Fruit fly (Drosophila melanogaster) whole organism, prepupa: ENCODE measurements around the gene CAH1.

Source experiments
- Blimp-1 ChIP-seq: fragments of 200-800 bp; sonication (Bioruptor generic); optimal IDR thresholded peaks from 3 replicates; lab custom pipeline; 2017; ENCODE audit warnings: missing biosample characterization, missing genetic modification characterization, mild to moderate bottlenecking, moderate library complexity, missing genetic modification reagents
- CG10631 ChIP-seq: fragments of 200-800 bp; sonication (Bioruptor generic); optimal IDR thresholded peaks from 2 replicates; lab custom pipeline; 2016; ENCODE audit warnings: missing biosample characterization, missing genetic modification characterization
- CG10669 ChIP-seq: fragments of 200-800 bp; sonication (Bioruptor generic); optimal IDR thresholded peaks from 3 replicates; lab custom pipeline; 2018; ENCODE audit warnings: missing biosample characterization, mild to moderate bottlenecking, missing genetic modification characterization, moderate library complexity
- CG11294 ChIP-seq: fragments of 200-800 bp; sonication (Bioruptor generic); IDR thresholded peaks from 2 replicates; pipeline ENCODE4 v1.3.6; 2022; ENCODE audit warnings: missing biosample characterization, missing genetic modification characterization
- CG11762 ChIP-seq: fragments of 200-800 bp; sonication (Bioruptor generic); optimal IDR thresholded peaks from 3 replicates; lab custom pipeline; 2016; ENCODE audit warnings: missing biosample characterization, missing genetic modification characterization; ENCODE audit not compliant: insufficient read depth
- CG11902 ChIP-seq: fragments of 200-800 bp; sonication (Bioruptor generic); optimal IDR thresholded peaks from 3 replicates; lab custom pipeline; 2016; ENCODE audit warnings: missing biosample characterization, missing genetic modification characterization
- CG15336 ChIP-seq: fragments of 200-800 bp; sonication (Bioruptor generic); IDR thresholded peaks from 2 replicates; pipeline ENCODE4 v1.3.6; 2022; ENCODE audit warnings: missing biosample characterization, missing genetic modification characterization
- CG16779 ChIP-seq: fragments of 200-800 bp; sonication (Bioruptor generic); optimal IDR thresholded peaks from 3 replicates; lab custom pipeline; 2017; ENCODE audit warnings: missing biosample characterization, mild to moderate bottlenecking, missing genetic modification characterization
- CG3032 ChIP-seq: fragments of 200-800 bp; optimal IDR thresholded peaks from 2 replicates; lab custom pipeline; 2019; ENCODE audit warnings: missing biosample characterization, mild to moderate bottlenecking, missing genetic modification characterization, moderate library complexity
- CG31627 ChIP-seq: fragments of 200-800 bp; sonication (Bioruptor generic); optimal IDR thresholded peaks from 3 replicates; lab custom pipeline; 2016; ENCODE audit warnings: missing biosample characterization, missing genetic modification characterization
- CG32006 ChIP-seq: fragments of 200-800 bp; sonication (Bioruptor generic); optimal IDR thresholded peaks from 3 replicates; lab custom pipeline; 2017; ENCODE audit warnings: missing biosample characterization, mild to moderate bottlenecking, missing genetic modification characterization
- CG34406 ChIP-seq: fragments of 200-800 bp; sonication (Bioruptor generic); optimal IDR thresholded peaks from 3 replicates; lab custom pipeline; 2016; ENCODE audit warnings: missing biosample characterization, missing genetic modification characterization
- CG3919 ChIP-seq: fragments of 200-800 bp; sonication (Bioruptor generic); optimal IDR thresholded peaks from 3 replicates; lab custom pipeline; 2016; ENCODE audit warnings: missing biosample characterization, missing genetic modification characterization
- CG4318 ChIP-seq: fragments of 200-800 bp; sonication (Bioruptor generic); optimal IDR thresholded peaks from 3 replicates; lab custom pipeline; 2017; ENCODE audit warnings: missing biosample characterization, mild to moderate bottlenecking, missing genetic modification characterization
- CG6163 ChIP-seq: fragments of 200-800 bp; sonication (Bioruptor generic); IDR thresholded peaks from 3 replicates; pipeline ENCODE4 v1.3.6; 2022; ENCODE audit warnings: missing biosample characterization, missing genetic modification characterization
- CG6276 ChIP-seq: fragments of 200-800 bp; sonication (Bioruptor generic); optimal IDR thresholded peaks from 2 replicates; lab custom pipeline; 2017; ENCODE audit warnings: missing biosample characterization, mild to moderate bottlenecking, missing genetic modification characterization
- CG6792 ChIP-seq: fragments of 200-800 bp; sonication (Bioruptor generic); optimal IDR thresholded peaks from 3 replicates; lab custom pipeline; 2016; ENCODE audit warnings: missing biosample characterization, missing genetic modification characterization
- CG6808 ChIP-seq: fragments of 200-800 bp; sonication (Bioruptor generic); optimal IDR thresholded peaks from 3 replicates; lab custom pipeline; 2017; ENCODE audit warnings: missing biosample characterization, missing genetic modification characterization, mild to moderate bottlenecking, moderate library complexity, missing genetic modification reagents
- CG6854 ChIP-seq: fragments of 200-800 bp; sonication (Bioruptor generic); optimal IDR thresholded peaks from 2 replicates; lab custom pipeline; 2017; ENCODE audit warnings: missing biosample characterization, mild to moderate bottlenecking, missing genetic modification characterization
- CG8119 ChIP-seq: fragments of 200-800 bp; sonication (Bioruptor generic); IDR thresholded peaks from 3 replicates; pipeline ENCODE4 v1.3.6; 2022; ENCODE audit warnings: missing biosample characterization, missing genetic modification characterization
- CG8319 ChIP-seq: fragments of 200-800 bp; sonication (Bioruptor generic); optimal IDR thresholded peaks from 3 replicates; lab custom pipeline; 2016; ENCODE audit warnings: missing biosample characterization, missing genetic modification characterization
- CG8632 ChIP-seq: fragments of 200-800 bp; sonication (Bioruptor generic); optimal IDR thresholded peaks from 3 replicates; lab custom pipeline; 2016; ENCODE audit warnings: missing biosample characterization, missing genetic modification characterization
- CG9139 ChIP-seq: fragments of 200-800 bp; sonication (Bioruptor generic); optimal IDR thresholded peaks from 3 replicates; lab custom pipeline; 2017; ENCODE audit warnings: missing biosample characterization, mild to moderate bottlenecking, missing genetic modification characterization
- Eip75B ChIP-seq: fragments of 200-800 bp; sonication (Bioruptor generic); optimal IDR thresholded peaks from 3 replicates; lab custom pipeline; 2016; ENCODE audit warnings: missing biosample characterization, missing genetic modification characterization
- Eip78C ChIP-seq: fragments of 200-800 bp; sonication (Bioruptor generic); peaks from one replicate; lab custom pipeline; 2016; ENCODE audit warnings: missing biosample characterization, missing genetic modification characterization
- Eip93F ChIP-seq: fragments of 200-800 bp; sonication (Bioruptor generic); optimal IDR thresholded peaks from 2 replicates; lab custom pipeline; 2016; ENCODE audit warnings: missing biosample characterization, mild to moderate bottlenecking, missing genetic modification characterization
- Ets96B ChIP-seq: fragments of 200-800 bp; optimal IDR thresholded peaks from 2 replicates; lab custom pipeline; 2019; ENCODE audit warnings: missing biosample characterization, mild to moderate bottlenecking, missing genetic modification characterization, moderate library complexity
- Gug ChIP-seq: fragments of 200-800 bp; sonication (Bioruptor generic); IDR thresholded peaks from 2 replicates; pipeline ENCODE4 v1.3.6; 2022; ENCODE audit warnings: missing biosample characterization, missing genetic modification characterization
- Hr39 ChIP-seq: fragments of 200-800 bp; sonication (Bioruptor generic); optimal IDR thresholded peaks from 2 replicates; lab custom pipeline; 2016; ENCODE audit warnings: missing biosample characterization, missing genetic modification characterization
- Hr4 ChIP-seq: fragments of 200-800 bp; sonication (Bioruptor generic); optimal IDR thresholded peaks from 3 replicates; lab custom pipeline; 2016; ENCODE audit warnings: missing biosample characterization, missing genetic modification characterization
- Lpt ChIP-seq: fragments of 200-800 bp; sonication (Bioruptor generic); optimal IDR thresholded peaks from 3 replicates; lab custom pipeline; 2016; ENCODE audit warnings: missing biosample characterization, missing genetic modification characterization
- OdsH ChIP-seq: fragments of 200-800 bp; sonication (Bioruptor generic); optimal IDR thresholded peaks from 3 replicates; lab custom pipeline; 2016; ENCODE audit warnings: missing biosample characterization, missing genetic modification characterization
- Smox ChIP-seq: fragments of 200-800 bp; sonication (Bioruptor generic); optimal IDR thresholded peaks from 3 replicates; lab custom pipeline; 2016; ENCODE audit warnings: missing biosample characterization, missing genetic modification characterization
- Sox102F ChIP-seq: fragments of 200-800 bp; sonication (Bioruptor generic); optimal IDR thresholded peaks from 2 replicates; lab custom pipeline; 2016; ENCODE audit warnings: missing biosample characterization, mild to moderate bottlenecking, missing genetic modification characterization
- Sox14 ChIP-seq: fragments of 200-800 bp; sonication (Bioruptor generic); optimal IDR thresholded peaks from 3 replicates; lab custom pipeline; 2016; ENCODE audit warnings: missing biosample characterization, missing genetic modification characterization
- Sox15 ChIP-seq: fragments of 200-800 bp; sonication (Bioruptor generic); optimal IDR thresholded peaks from 3 replicates; lab custom pipeline; 2016; ENCODE audit warnings: missing biosample characterization, missing genetic modification characterization
- achi ChIP-seq: fragments of 200-800 bp; sonication (Bioruptor generic); optimal IDR thresholded peaks from 3 replicates; lab custom pipeline; 2016; ENCODE audit warnings: missing biosample characterization, missing genetic modification characterization
- acj6 ChIP-seq: fragments of 200-800 bp; sonication (Bioruptor generic); optimal IDR thresholded peaks from 3 replicates; lab custom pipeline; 2016; ENCODE audit warnings: missing biosample characterization, missing genetic modification characterization
- cyc ChIP-seq: fragments of 200-800 bp; sonication (Bioruptor generic); optimal IDR thresholded peaks from 3 replicates; lab custom pipeline; 2016; ENCODE audit warnings: missing biosample characterization, missing genetic modification characterization
- dac ChIP-seq: fragments of 200-800 bp; sonication (Bioruptor generic); optimal IDR thresholded peaks from 2 replicates; lab custom pipeline; 2017; ENCODE audit warnings: missing biosample characterization, mild to moderate bottlenecking, missing genetic modification characterization
- dsx ChIP-seq: fragments of 200-800 bp; optimal IDR thresholded peaks from 3 replicates; lab custom pipeline; 2019; ENCODE audit warnings: missing biosample characterization, mild to moderate bottlenecking, missing genetic modification characterization, moderate library complexity; ENCODE audit not compliant: poor library complexity, severe bottlenecking
- eg ChIP-seq: fragments of 200-800 bp; sonication (Bioruptor generic); IDR thresholded peaks from 3 replicates; pipeline ENCODE4 v1.3.6; 2022; ENCODE audit warnings: missing biosample characterization, missing genetic modification characterization
- esn ChIP-seq: fragments of 200-800 bp; sonication (Bioruptor generic); optimal IDR thresholded peaks from 2 replicates; lab custom pipeline; 2016; ENCODE audit warnings: missing biosample characterization, mild to moderate bottlenecking, missing genetic modification characterization, moderate library complexity
- fd59A ChIP-seq: fragments of 200-800 bp; sonication (Bioruptor generic); optimal IDR thresholded peaks from 2 replicates; lab custom pipeline; 2017; ENCODE audit warnings: missing biosample characterization, mild to moderate bottlenecking, missing genetic modification characterization, missing genetic modification reagents
- fd85E ChIP-seq: fragments of 200-800 bp; sonication (Bioruptor generic); optimal IDR thresholded peaks from 3 replicates; lab custom pipeline; 2016; ENCODE audit warnings: missing biosample characterization, missing genetic modification characterization
- fkh ChIP-seq: fragments of 200-800 bp; sonication (Bioruptor generic); optimal IDR thresholded peaks from 3 replicates; lab custom pipeline; 2017; ENCODE audit warnings: missing biosample characterization, mild to moderate bottlenecking, missing genetic modification characterization, moderate library complexity
- lz ChIP-seq: fragments of 200-800 bp; sonication (Bioruptor generic); optimal IDR thresholded peaks from 3 replicates; lab custom pipeline; 2016; ENCODE audit warnings: missing biosample characterization, missing genetic modification characterization
- net ChIP-seq: fragments of 200-800 bp; sonication (Bioruptor generic); optimal IDR thresholded peaks from 3 replicates; lab custom pipeline; 2016; ENCODE audit warnings: missing biosample characterization, missing genetic modification characterization
- pdm3 ChIP-seq: fragments of 200-800 bp; sonication (Bioruptor generic); optimal IDR thresholded peaks from 3 replicates; lab custom pipeline; 2016; ENCODE audit warnings: missing biosample characterization, missing genetic modification characterization
- salr ChIP-seq, 2 experiments: fragments of 200-800 bp; sonication (Bioruptor generic); optimal IDR thresholded peaks; 3 replicates each; lab custom pipeline; 2016 to 2018; ENCODE audit warnings: missing biosample characterization in 2 of 2, missing genetic modification characterization in 2 of 2, mild to moderate bottlenecking in 1 of 2
- spab ChIP-seq: fragments of 200-800 bp; sonication (Bioruptor generic); optimal IDR thresholded peaks from 2 replicates; lab custom pipeline; 2017; ENCODE audit warnings: missing biosample characterization, mild to moderate bottlenecking, missing genetic modification characterization, missing genetic modification reagents
- svp ChIP-seq: fragments of 200-800 bp; sonication (Bioruptor generic); peaks from one replicate; lab custom pipeline; 2016; ENCODE audit warnings: missing biosample characterization, missing genetic modification characterization
- vri ChIP-seq: fragments of 200-800 bp; sonication (Bioruptor generic); optimal IDR thresholded peaks from 3 replicates; lab custom pipeline; 2016; ENCODE audit warnings: missing biosample characterization, mild to moderate bottlenecking, missing genetic modification characterization

Gene CAH1

dm6 chr2L:13778648-13779047 lies 24.8 kb upstream of the CAH1 start:
- no peak for TF ChIP-seq CG6808 (GFP tag; lab: Kevin White, UChicago)
- TF ChIP-seq Sox14 (GFP tag; lab: Kevin White, UChicago): peak; percentile 40
- no peak for TF ChIP-seq CG16779
- peak; percentile 61 for TF ChIP-seq net (GFP tag; lab: Kevin White, UChicago)
- peak; percentile 18 for TF ChIP-seq CG11762 (GFP tag; lab: Kevin White, UChicago)
- TF ChIP-seq fd59A (GFP tag; lab: Kevin White, UChicago): no peak
- TF ChIP-seq Sox102F: peak; percentile 3
- peak; percentile 72 for TF ChIP-seq CG6276 (GFP tag; lab: Kevin White, UChicago)
- TF ChIP-seq CG8632 (GFP tag; lab: Kevin White, UChicago): no peak
- no peak for TF ChIP-seq Sox15 (GFP tag; lab: Kevin White, UChicago)
- TF ChIP-seq dac: peak; percentile 64
- peak; percentile 43 for TF ChIP-seq esn (GFP tag; lab: Kevin White, UChicago)
- TF ChIP-seq CG31627 (GFP tag; lab: Kevin White, UChicago): peak; percentile 10
- TF ChIP-seq CG9139 (GFP tag; lab: Kevin White, UChicago): no peak
- TF ChIP-seq spab: no peak
- TF ChIP-seq Hr4 (GFP tag; lab: Kevin White, UChicago): peak; percentile 85
- peak in 1 of 2 experiments; percentile 53 for TF ChIP-seq salr (GFP tag; optimal IDR thresholded peaks at IDR 0.05; lab: Kevin White, UChicago)
- peak; percentile 83 for TF ChIP-seq eg (GFP tag; lab: Robert Waterston, UW)
- TF ChIP-seq CG34406 (GFP tag; lab: Kevin White, UChicago): peak; percentile 1
- peak; percentile 37 for TF ChIP-seq lz (GFP tag; lab: Kevin White, UChicago)
- no peak for TF ChIP-seq Smox (GFP tag; lab: Kevin White, UChicago)
- TF ChIP-seq acj6 (GFP tag; lab: Kevin White, UChicago): peak; percentile 53
- TF ChIP-seq svp (GFP tag; lab: Kevin White, UChicago): peak; percentile 63
- peak; percentile 56 for TF ChIP-seq achi
- TF ChIP-seq dsx (GFP tag; lab: Kevin White, UChicago): no peak
- TF ChIP-seq Gug (GFP tag; lab: Robert Waterston, UW): peak; percentile 63
- TF ChIP-seq Eip78C (GFP tag; lab: Kevin White, UChicago): peak; percentile 83
- peak; percentile 3 for TF ChIP-seq CG10669
- no peak for TF ChIP-seq vri
- peak; percentile 2 for TF ChIP-seq Eip75B (GFP tag; lab: Kevin White, UChicago)
- peak; percentile 90 for TF ChIP-seq CG32006 (GFP tag; lab: Kevin White, UChicago)
- TF ChIP-seq CG8119 (GFP tag; lab: Robert Waterston, UW): peak; percentile 87
- peak; percentile 61 for TF ChIP-seq OdsH (GFP tag; lab: Kevin White, UChicago)
- TF ChIP-seq CG8319 (GFP tag; lab: Kevin White, UChicago): no peak
- TF ChIP-seq CG3919: peak; percentile 44
- peak; percentile 14 for TF ChIP-seq CG6792 (GFP tag; lab: Kevin White, UChicago)
- peak; percentile 61 for TF ChIP-seq CG11294
- TF ChIP-seq fkh: no peak
- no peak for TF ChIP-seq Eip93F (GFP tag; lab: Kevin White, UChicago)
- no peak for TF ChIP-seq CG11902
- TF ChIP-seq CG4318 (GFP tag; lab: Kevin White, UChicago): peak; percentile 77
- TF ChIP-seq Hr39 (GFP tag; lab: Kevin White, UChicago): peak; percentile 18
- no peak for TF ChIP-seq fd85E (GFP tag; lab: Kevin White, UChicago)
- peak; percentile 76 for TF ChIP-seq CG15336 (GFP tag; lab: Robert Waterston, UW)
- TF ChIP-seq Blimp-1: no peak
- peak; percentile 73 for TF ChIP-seq CG6163 (GFP tag; lab: Robert Waterston, UW)
- no peak for TF ChIP-seq Ets96B (tag; lab: Kevin White, UChicago)
- TF ChIP-seq cyc (GFP tag; lab: Kevin White, UChicago): peak; percentile 24
- peak; percentile 63 for TF ChIP-seq pdm3 (GFP tag; lab: Kevin White, UChicago)
- no peak for TF ChIP-seq CG3032
- peak; percentile 57 for TF ChIP-seq Lpt (GFP tag; lab: Kevin White, UChicago)
- peak; percentile 38 for TF ChIP-seq CG10631 (GFP tag; lab: Kevin White, UChicago)
- TF ChIP-seq CG6854: no peak
